Worm (Caenorhabditis elegans): ENCODE measurements around the gene ccdc-149.

Gene ccdc-149

DNA sequence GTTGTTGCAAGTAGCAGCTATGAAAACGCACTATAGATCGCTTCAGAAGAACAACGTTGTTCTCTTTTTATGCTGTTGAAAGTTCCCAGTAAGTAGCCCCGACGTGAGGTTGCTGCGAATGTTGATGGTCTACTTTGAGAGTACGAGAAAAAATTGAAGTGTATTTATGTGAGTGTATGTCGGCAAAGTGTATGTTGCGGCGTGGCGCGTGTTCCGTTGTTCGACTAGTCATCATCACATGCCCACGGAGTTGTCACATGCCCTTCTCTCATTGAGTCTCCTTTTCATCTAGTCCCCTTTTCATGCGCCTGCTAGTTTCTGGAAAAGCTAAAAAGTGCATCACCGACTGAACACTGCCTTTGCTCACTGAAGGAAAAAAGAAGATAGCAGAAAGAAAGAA lies 39.4 kb downstream of the ccdc-149 start (continued):
- no peak for TF ChIP-seq php-3 (GFP tag; IDR thresholded peaks at IDR 0.05)
- no peak for TF ChIP-seq ztf-11 (tag; optimal IDR thresholded peaks at IDR 0.05)
- no peak for TF ChIP-seq nhr-25 (tag; optimal IDR thresholded peaks at IDR 0.05; ENCODE audit: borderline replicate concordance, insufficient read depth)
- peak; percentile 65 for TF ChIP-seq rbr-2 (tag; optimal IDR thresholded peaks at IDR 0.05)
- TF ChIP-seq spr-3 (GFP tag; optimal IDR thresholded peaks at IDR 0.05): no peak
- peak; percentile 45; the same call in 1 of the 2 replicates for TF ChIP-seq snpc-1.2 (GFP tag; IDR thresholded peaks at IDR 0.05)
- peak; percentile 89 for TF ChIP-seq hlh-11 (tag; optimal IDR thresholded peaks at IDR 0.05)
- no peak; the same call in 1 of the 2 replicates for TF ChIP-seq vab-7 (GFP tag; IDR thresholded peaks at IDR 0.05)
- TF ChIP-seq Y5F2A.4 (GFP tag; optimal IDR thresholded peaks at IDR 0.05): no peak
- TF ChIP-seq gei-8 (GFP tag; optimal IDR thresholded peaks at IDR 0.05): peak; percentile 16
- no peak for TF ChIP-seq lir-3 (tag; optimal IDR thresholded peaks at IDR 0.05)
- peak; percentile 94 for TF ChIP-seq nhr-11 (tag; optimal IDR thresholded peaks at IDR 0.05)
- no peak for TF ChIP-seq nhr-111 (GFP tag; optimal IDR thresholded peaks at IDR 0.05)
- no peak for TF ChIP-seq unc-130 (GFP tag; optimal IDR thresholded peaks at IDR 0.05)
- no peak for TF ChIP-seq fos-1 (tag; optimal IDR thresholded peaks at IDR 0.05)
- TF ChIP-seq ces-1 (GFP tag; optimal IDR thresholded peaks at IDR 0.05): no peak
- peak; percentile 12 for TF ChIP-seq nhr-77 (tag; optimal IDR thresholded peaks at IDR 0.05)
- no peak for TF ChIP-seq nhr-237 (tag; optimal IDR thresholded peaks at IDR 0.05)
- peak; percentile 72 to 81 for TF ChIP-seq lsy-2 (tag; optimal IDR thresholded peaks at IDR 0.05)
- no peak for TF ChIP-seq ceh-62 (tag; optimal IDR thresholded peaks at IDR 0.05)
- TF ChIP-seq daf-8 (GFP tag; IDR thresholded peaks at IDR 0.05): no peak
- no peak for TF ChIP-seq D1046.2 (GFP tag; IDR thresholded peaks at IDR 0.05)
- TF ChIP-seq nhr-6 (tag; optimal IDR thresholded peaks at IDR 0.05): no peak
- TF ChIP-seq ZK337.2 (GFP tag; IDR thresholded peaks at IDR 0.05): no peak
- no peak for TF ChIP-seq lim-7 (GFP tag; IDR thresholded peaks at IDR 0.05)
- TF ChIP-seq lin-29 (GFP tag; IDR thresholded peaks at IDR 0.05): no peak
- TF ChIP-seq fkh-10 (GFP tag; optimal IDR thresholded peaks at IDR 0.05): peak; percentile 56
- TF ChIP-seq T26A8.4 (GFP tag; IDR thresholded peaks at IDR 0.05): peak; percentile 32; the same call in 1 of the 2 replicates
- TF ChIP-seq nhr-41 (GFP tag; IDR thresholded peaks at IDR 0.05): no peak
- TF ChIP-seq zag-1 (tag; optimal IDR thresholded peaks at IDR 0.05): no peak
- no peak for TF ChIP-seq nhr-102 (tag; optimal IDR thresholded peaks at IDR 0.05)
- TF ChIP-seq nhr-42 (GFP tag; IDR thresholded peaks at IDR 0.05): no peak
- no peak for TF ChIP-seq skn-1 (tag; optimal IDR thresholded peaks at IDR 0.05)
- peak in 1 of 2 experiments; percentile 90 for TF ChIP-seq mdl-1 (tag; optimal IDR thresholded peaks at IDR 0.05)
- no peak for TF ChIP-seq lin-13 (GFP tag; optimal IDR thresholded peaks at IDR 0.05)
- TF ChIP-seq nhr-76 (tag; optimal IDR thresholded peaks at IDR 0.05): no peak
- TF ChIP-seq unc-62 (GFP tag; optimal IDR thresholded peaks at IDR 0.05 in 1 of 2): peak in 1 of 2 experiments; percentile 98
- no peak for TF ChIP-seq unc-62 (tag; optimal IDR thresholded peaks at IDR 0.05)
- no peak for TF ChIP-seq duxl-1 (tag; optimal IDR thresholded peaks at IDR 0.05; ENCODE audit: poor library complexity)
- TF ChIP-seq dve-1 (tag; optimal IDR thresholded peaks at IDR 0.05; ENCODE audit: insufficient read depth): peak; percentile 67
- peak; percentile 86 for TF ChIP-seq ctbp-1 (GFP tag; IDR thresholded peaks at IDR 0.05)
- TF ChIP-seq pha-4 (GFP tag; IDR thresholded peaks at IDR 0.05): 0 out of 2 replicates have a peak, but pooled peaks have one; percentile 44
- TF ChIP-seq pha-4 (tag; optimal IDR thresholded peaks at IDR 0.05): no peak
- TF ChIP-seq ceh-44 (GFP tag; IDR thresholded peaks at IDR 0.05): no peak
- TF ChIP-seq saeg-2 (GFP tag; IDR thresholded peaks at IDR 0.05): 0 out of 2 replicates have a peak, but pooled peaks have one; percentile 60
- TF ChIP-seq lin-38 (GFP tag; IDR thresholded peaks at IDR 0.05): no peak
- TF ChIP-seq egl-43 (GFP tag; IDR thresholded peaks at IDR 0.05): peak; percentile 80
- peak; percentile 99 for TF ChIP-seq hlh-30 (tag; optimal IDR thresholded peaks at IDR 0.05; ENCODE audit: insufficient read depth)
- peak; percentile 66; the same call in 1 of the 2 replicates for TF ChIP-seq tra-1 (GFP tag; IDR thresholded peaks at IDR 0.05)
- no peak for TF ChIP-seq Y105C5A.15 (GFP tag; IDR thresholded peaks at IDR 0.05)
- TF ChIP-seq ceh-32 (tag; optimal IDR thresholded peaks at IDR 0.05; ENCODE audit: poor library complexity): no peak
- TF ChIP-seq pqm-1 (tag; optimal IDR thresholded peaks at IDR 0.05): no peak

Measured in whole organism, L4 larva.